Fruit fly (Drosophila melanogaster) whole organism, wandering third instar larva: ENCODE results near the gene Osi6.

ENCODE experiments used
- Hr78 ChIP-seq: fragments of >200 bp; optimal IDR thresholded peaks from 2 replicates; lab custom pipeline; 2017; ENCODE audit warnings: missing biosample characterization, missing genetic modification characterization
- dsf ChIP-seq: sonication (Bioruptor generic); optimal IDR thresholded peaks from 2 replicates; lab custom pipeline; 2016; ENCODE audit warnings: missing biosample characterization, missing genetic modification characterization, borderline replicate concordance
- h ChIP-seq: fragments of 200-800 bp; sonication (Bioruptor generic); optimal IDR thresholded peaks from 3 replicates; lab custom pipeline; 2016; ENCODE audit warnings: missing biosample characterization, mild to moderate bottlenecking, missing genetic modification characterization
- jim ChIP-seq: fragments of 175-275, 200-325 bp; sonication (Bioruptor generic); optimal IDR thresholded peaks from 2 replicates; lab custom pipeline; 2016; ENCODE audit warnings: missing biosample characterization, mild to moderate bottlenecking, missing genetic modification characterization
- lola ChIP-seq: fragments of >200 bp; optimal IDR thresholded peaks from 2 replicates; lab custom pipeline; 2017; ENCODE audit warnings: missing biosample characterization, missing genetic modification characterization
- pan ChIP-seq: fragments of >200 bp; optimal IDR thresholded peaks from 2 replicates; lab custom pipeline; 2017
- psq ChIP-seq: fragments of 200-800 bp; sonication (Bioruptor generic); optimal IDR thresholded peaks from 3 replicates; lab custom pipeline; 2017; ENCODE audit warnings: missing biosample characterization, mild to moderate bottlenecking, missing genetic modification characterization, moderate library complexity
- sv ChIP-seq: fragments of 200-800 bp; sonication (Bioruptor generic); optimal IDR thresholded peaks from 3 replicates; lab custom pipeline; 2016; ENCODE audit warnings: missing biosample characterization, missing genetic modification characterization
- usp ChIP-seq: fragments of >200 bp; optimal IDR thresholded peaks from 2 replicates; lab custom pipeline; 2017; ENCODE audit warnings: missing biosample characterization, missing genetic modification characterization
- woc ChIP-seq: sonication (Bioruptor generic); optimal IDR thresholded peaks from 2 replicates; lab custom pipeline; 2016; ENCODE audit warnings: missing biosample characterization, mild to moderate bottlenecking, missing genetic modification characterization

DNA sequence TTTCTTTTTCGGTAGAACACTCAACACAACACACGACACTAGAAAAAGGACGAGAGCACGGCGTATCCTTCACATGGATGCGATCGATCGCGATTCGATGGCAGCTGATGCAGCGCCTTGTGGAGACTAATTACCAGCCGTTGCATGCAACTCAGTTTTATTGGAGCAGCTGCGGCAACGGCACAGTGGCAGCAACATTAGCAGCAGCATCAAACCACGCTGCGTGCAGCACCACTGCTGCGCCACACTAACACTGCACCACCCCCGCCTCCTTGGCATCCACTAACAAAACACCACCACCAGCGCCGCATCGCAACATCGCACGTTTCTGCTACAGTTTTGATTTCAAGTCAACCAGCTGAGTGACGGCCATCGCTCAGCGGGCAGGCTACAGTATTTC, 12.8 kb upstream of the Osi6 start, which contains the start of gene Osi4:
- TF ChIP-seq psq (GFP tag; lab: Kevin White, UChicago) (no peak), sv (GFP tag; lab: Kevin White, UChicago) (no peak), jim (GFP tag; lab: Kevin White, UChicago) (no peak), dsf (GFP tag; lab: Kevin White, UChicago) (no peak), woc (no peak), h (GFP tag; lab: Kevin White, UChicago) (no peak), lola (no peak), Hr78 (GFP tag; lab: Kevin White, UChicago) (no peak), usp (GFP tag; lab: Kevin White, UChicago) (no peak), pan (lab: Kevin White, UChicago) (no peak)
